Worm (Caenorhabditis elegans): Measurements from ENCODE around the gene unc-132.

ce11 chrV:3711544-3711943 lies 24.6 kb downstream of the unc-132 start:
- TF ChIP-seq T22C8.4 (GFP tag; IDR thresholded peaks at IDR 0.05) (no peak), flt-1 (GFP tag; IDR thresholded peaks at IDR 0.05) (no peak)
